Fruit fly (Drosophila melanogaster): ENCODE data around the gene Cdk7.

Gene Cdk7

dm6 chrX:5305591-5305990 is 3.2 kb downstream of the Cdk7 start, which contains the start of gene CG3323:
CG3323 (minus strand) TSS chrX:5305691.
- TF ChIP-seq CTCF (optimal IDR thresholded peaks at IDR 0.05) = no peak
- no peak for TF ChIP-seq CG8478 (optimal IDR thresholded peaks at IDR 0.05)

dm6 chrX:5300623-5301283 is 8.0 kb downstream of the Cdk7 start:
- no peak for TF ChIP-seq CTCF (optimal IDR thresholded peaks at IDR 0.05)
- no peak for TF ChIP-seq CG8478 (optimal IDR thresholded peaks at IDR 0.05)

dm6 chrX:5299957-5300356 is 8.8 kb downstream of the Cdk7 start:
- TF ChIP-seq CTCF (optimal IDR thresholded peaks at IDR 0.05) = no peak
- no peak for TF ChIP-seq CG8478 (optimal IDR thresholded peaks at IDR 0.05)

- TF ChIP-seq CG8478 (optimal IDR thresholded peaks at IDR 0.05) (no peak), CTCF (optimal IDR thresholded peaks at IDR 0.05) (no peak)
Observed at dm6 chrX:5295766-5296165, 13.0 kb downstream of the Cdk7 start, which contains the start of gene CG42749. CG42749 (plus strand) TSS chrX:5296066.

dm6 chrX:5293141-5293540 is 15.6 kb downstream of the Cdk7 start:
- TF ChIP-seq CG8478 (optimal IDR thresholded peaks at IDR 0.05) = no peak
- no peak for TF ChIP-seq CTCF (optimal IDR thresholded peaks at IDR 0.05)

- TF ChIP-seq CTCF (optimal IDR thresholded peaks at IDR 0.05) (peak; percentile 71 to 88), CG8478 (optimal IDR thresholded peaks at IDR 0.05) (no peak)
Observed at dm6 chrX:5289692-5290091, 19.1 kb downstream of the Cdk7 start.

dm6 chrX:5286513-5286912 is 22.3 kb downstream of the Cdk7 start:
- no peak for TF ChIP-seq CG8478 (optimal IDR thresholded peaks at IDR 0.05)
- no peak for TF ChIP-seq CTCF (optimal IDR thresholded peaks at IDR 0.05)

dm6 chrX:5285835-5286234 is 22.9 kb downstream of the Cdk7 start:
- TF ChIP-seq CG8478 (optimal IDR thresholded peaks at IDR 0.05) (no peak), CTCF (optimal IDR thresholded peaks at IDR 0.05) (no peak)
